Fruit fly (Drosophila melanogaster) whole organism, embryonic: Measurements from ENCODE around the gene SCOT.

Experiments
- Aef1 ChIP-seq: fragments of 200-800 bp; sonication (Bioruptor generic); IDR thresholded peaks from 3 replicates; pipeline ENCODE4 v1.3.6; 2022; ENCODE audit warnings: missing biosample characterization, missing genetic modification characterization
- Blimp-1 ChIP-seq: fragments of 200-800 bp; sonication (Bioruptor generic); optimal IDR thresholded peaks from 3 replicates; lab custom pipeline; 2018; ENCODE audit warnings: missing biosample characterization, missing genetic modification characterization, mild to moderate bottlenecking, moderate library complexity, missing genetic modification reagents
- CG1024 ChIP-seq: fragments of 200-800 bp; sonication (Bioruptor generic); IDR thresholded peaks from 2 replicates; pipeline ENCODE4 v1.3.6; 2022; ENCODE audit warnings: missing biosample characterization, missing genetic modification characterization
- CG11085 ChIP-seq: fragments of 200-800 bp; sonication (Bioruptor generic); IDR thresholded peaks from 2 replicates; pipeline ENCODE4 v1.3.6; 2022; ENCODE audit warnings: missing biosample characterization, missing genetic modification characterization
- CG11504 ChIP-seq: fragments of 200-800 bp; sonication (Bioruptor generic); optimal IDR thresholded peaks from 3 replicates; lab custom pipeline; 2019; ENCODE audit warnings: missing biosample characterization, mild to moderate bottlenecking, missing genetic modification characterization, moderate library complexity
- CG14667 ChIP-seq: fragments of 200-800 bp; sonication (Bioruptor generic); IDR thresholded peaks from 2 replicates; pipeline ENCODE4 v1.3.6; 2022; ENCODE audit warnings: missing biosample characterization, missing genetic modification characterization
- CG15479 ChIP-seq: fragments of 200-800 bp; sonication (Bioruptor generic); optimal IDR thresholded peaks from 3 replicates; lab custom pipeline; 2019; ENCODE audit warnings: missing biosample characterization, mild to moderate bottlenecking, missing genetic modification characterization, moderate library complexity
- CG1647 ChIP-seq: fragments of 200-800 bp; sonication (Bioruptor generic); optimal IDR thresholded peaks from 3 replicates; lab custom pipeline; 2016; ENCODE audit warnings: missing biosample characterization, missing genetic modification characterization
- CG16813 ChIP-seq: fragments of 200-800 bp; sonication (Bioruptor generic); IDR thresholded peaks from 3 replicates; pipeline ENCODE4 v1.3.6; 2022; ENCODE audit warnings: missing biosample characterization, missing genetic modification characterization; ENCODE audit not compliant: partially characterized antibody
- CG18262 ChIP-seq: fragments of 200-800 bp; optimal IDR thresholded peaks from 3 replicates; lab custom pipeline; 2019; ENCODE audit warnings: missing biosample characterization, mild to moderate bottlenecking, missing genetic modification characterization, moderate library complexity
- CG18599 ChIP-seq: fragments of 200-800 bp; sonication (Bioruptor generic); optimal IDR thresholded peaks from 3 replicates; lab custom pipeline; 2017; ENCODE audit warnings: missing biosample characterization, missing genetic modification characterization, mild to moderate bottlenecking, moderate library complexity, missing genetic modification reagents
- CG2712 ChIP-seq: fragments of 200-800 bp; optimal IDR thresholded peaks from 3 replicates; lab custom pipeline; 2019; ENCODE audit warnings: missing biosample characterization, mild to moderate bottlenecking, missing genetic modification characterization, moderate library complexity
- CG30403 ChIP-seq: fragments of 200-800 bp; sonication (Bioruptor generic); optimal IDR thresholded peaks from 3 replicates; lab custom pipeline; 2016; ENCODE audit warnings: missing biosample characterization, missing genetic modification characterization
- CG31388 ChIP-seq: fragments of 200-800 bp; sonication (Bioruptor generic); optimal IDR thresholded peaks from 2 replicates; lab custom pipeline; 2016; ENCODE audit warnings: missing biosample characterization, missing genetic modification characterization
- CG32767 ChIP-seq: fragments of 200-800 bp; sonication (Bioruptor generic); IDR thresholded peaks from 2 replicates; pipeline ENCODE4 v1.3.6; 2022; ENCODE audit warnings: missing biosample characterization, missing genetic modification characterization
- CG43689 ChIP-seq: fragments of 200-800 bp; sonication (Bioruptor generic); IDR thresholded peaks from 2 replicates; pipeline ENCODE4 v1.3.6; 2022; ENCODE audit warnings: missing biosample characterization, missing genetic modification characterization
- CG5953 ChIP-seq: fragments of 200-800 bp; sonication (Bioruptor generic); IDR thresholded peaks from 2 replicates; pipeline ENCODE4 v1.3.6; 2022; ENCODE audit warnings: missing biosample characterization, missing genetic modification characterization
- CG7357 ChIP-seq: fragments of 200-800 bp; sonication (Bioruptor generic); IDR thresholded peaks from 3 replicates; pipeline ENCODE4 v1.3.6; 2022; ENCODE audit warnings: missing biosample characterization, missing genetic modification characterization
- CG7928 ChIP-seq: fragments of 200-800 bp; sonication (Bioruptor generic); optimal IDR thresholded peaks from 2 replicates; lab custom pipeline; 2017; ENCODE audit warnings: missing biosample characterization, mild to moderate bottlenecking, missing genetic modification characterization
- CG8944 ChIP-seq: fragments of 200-800 bp; sonication (Bioruptor generic); optimal IDR thresholded peaks from 3 replicates; lab custom pipeline; 2016; ENCODE audit warnings: missing biosample characterization, missing genetic modification characterization
- CG9727 ChIP-seq: fragments of 200-800 bp; sonication (Bioruptor generic); optimal IDR thresholded peaks from 3 replicates; lab custom pipeline; 2017; ENCODE audit warnings: missing biosample characterization, mild to moderate bottlenecking, missing genetic modification characterization
- Doc2 ChIP-seq: fragments of 200-800 bp; sonication (Bioruptor generic); IDR thresholded peaks from 2 replicates; pipeline ENCODE4 v1.3.6; 2022; ENCODE audit warnings: missing biosample characterization, missing genetic modification characterization
- E2f1 ChIP-seq: fragments of 200-800 bp; sonication (Bioruptor generic); IDR thresholded peaks from 2 replicates; pipeline ENCODE4 v1.3.6; 2022; ENCODE audit warnings: missing biosample characterization, missing genetic modification characterization
- HHEX ChIP-seq: fragments of 200-800 bp; sonication (Bioruptor generic); optimal IDR thresholded peaks from 3 replicates; lab custom pipeline; 2017; ENCODE audit warnings: missing biosample characterization, mild to moderate bottlenecking, missing genetic modification characterization, missing genetic modification reagents
- HLHmδ ChIP-seq: fragments of 200-800 bp; sonication (Bioruptor generic); optimal IDR thresholded peaks from 2 replicates; lab custom pipeline; 2018; ENCODE audit warnings: missing biosample characterization, mild to moderate bottlenecking, missing genetic modification characterization, moderate library complexity
- Mes4 ChIP-seq: fragments of 200-800 bp; sonication (Bioruptor generic); optimal IDR thresholded peaks from 2 replicates; lab custom pipeline; 2016; ENCODE audit warnings: missing biosample characterization, missing genetic modification characterization
- Opbp ChIP-seq: fragments of 200-800 bp; sonication (Bioruptor generic); IDR thresholded peaks from 3 replicates; pipeline ENCODE4 v1.3.6; 2022; ENCODE audit warnings: missing biosample characterization, missing genetic modification characterization; ENCODE audit not compliant: partially characterized antibody
- Taf1 ChIP-seq: fragments of 200-800 bp; sonication (Bioruptor generic); IDR thresholded peaks from 2 replicates; pipeline ENCODE4 v1.3.6; 2022; ENCODE audit warnings: missing biosample characterization, missing genetic modification characterization
- amos ChIP-seq: fragments of 200-800 bp; sonication (Bioruptor generic); IDR thresholded peaks from 2 replicates; pipeline ENCODE4 v1.3.6; 2022; ENCODE audit warnings: missing biosample characterization, missing genetic modification characterization; ENCODE audit not compliant: partially characterized antibody
- crp ChIP-seq, 2 experiments: fragments of 200-800 bp; sonication (Bioruptor generic); optimal IDR thresholded peaks; 2 replicates in 1 of 2; 3 replicates in 1 of 2; lab custom pipeline; 2017; ENCODE audit warnings: missing biosample characterization in 2 of 2, missing genetic modification characterization in 2 of 2, mild to moderate bottlenecking in 1 of 2, moderate library complexity in 1 of 2
- cwo ChIP-seq: fragments of 200-800 bp; sonication (Bioruptor generic); optimal IDR thresholded peaks from 3 replicates; lab custom pipeline; 2017; ENCODE audit warnings: missing biosample characterization, missing genetic modification characterization, mild to moderate bottlenecking, moderate library complexity, missing genetic modification reagents
- da ChIP-seq: fragments of 200-800 bp; sonication (Bioruptor generic); optimal IDR thresholded peaks from 2 replicates; lab custom pipeline; 2016; ENCODE audit warnings: missing biosample characterization, missing genetic modification characterization
- ewg ChIP-seq: fragments of 200-800 bp; sonication (Bioruptor generic); optimal IDR thresholded peaks from 3 replicates; lab custom pipeline; 2017; ENCODE audit warnings: mild to moderate bottlenecking, missing biosample characterization, missing genetic modification reagents, missing genetic modification characterization
- gro ChIP-seq: fragments of 200-800 bp; sonication (Bioruptor generic); optimal IDR thresholded peaks from 2 replicates; lab custom pipeline; 2016; ENCODE audit warnings: missing biosample characterization, missing genetic modification characterization
- lilli ChIP-seq: fragments of 200-800 bp; sonication (Bioruptor generic); optimal IDR thresholded peaks from 3 replicates; lab custom pipeline; 2016; ENCODE audit warnings: missing biosample characterization, missing genetic modification characterization
- mam ChIP-seq: fragments of 200-800 bp; sonication (Bioruptor generic); optimal IDR thresholded peaks from 3 replicates; lab custom pipeline; 2016; ENCODE audit warnings: missing biosample characterization, missing genetic modification characterization
- p53 ChIP-seq: fragments of 200-800 bp; sonication (Bioruptor generic); optimal IDR thresholded peaks from 2 replicates; lab custom pipeline; 2016; ENCODE audit warnings: missing biosample characterization, missing genetic modification characterization
- pan ChIP-seq, 4 experiments: fragments of >200 bp in 3 of 4; fragments of 200-800 bp in 1 of 4; sonication (Bioruptor generic) in 1 of 4; optimal IDR thresholded peaks in 3 of 4; IDR thresholded peaks in 1 of 4; 2 replicates each; pipeline versions ENCODE4 v1.3.6 to Lab custom; 2017 to 2022; ENCODE audit warnings: missing biosample characterization in 2 of 4, missing genetic modification characterization in 2 of 4, mixed read lengths in 1 of 4
- peb ChIP-seq: fragments of 200-800 bp; sonication (Bioruptor generic); IDR thresholded peaks from 2 replicates; pipeline ENCODE4 v1.3.6; 2022; ENCODE audit warnings: missing biosample characterization, missing genetic modification characterization
- ro ChIP-seq: fragments of 200-800 bp; sonication (Bioruptor generic); IDR thresholded peaks from 2 replicates; pipeline ENCODE4 v1.3.6; 2022; ENCODE audit warnings: missing biosample characterization, missing genetic modification characterization
- sc ChIP-seq, 3 experiments: fragments of >200 bp in 2 of 3; fragments of 200-800 bp in 1 of 3; sonication (Bioruptor generic) in 1 of 3; optimal IDR thresholded peaks; 2 replicates in 2 of 3; 3 replicates in 1 of 3; lab custom pipeline; 2017; ENCODE audit warnings: mild to moderate bottlenecking in 1 of 3, missing biosample characterization in 1 of 3, missing genetic modification characterization in 1 of 3, missing genetic modification reagents in 1 of 3
- sr ChIP-seq: fragments of 200-800 bp; sonication (Bioruptor generic); IDR thresholded peaks from 3 replicates; pipeline ENCODE4 v1.3.6; 2022; ENCODE audit warnings: missing biosample characterization, missing genetic modification characterization
- trem ChIP-seq: fragments of 200-800 bp; optimal IDR thresholded peaks from 3 replicates; lab custom pipeline; 2019; ENCODE audit warnings: missing biosample characterization, mild to moderate bottlenecking, missing genetic modification characterization, moderate library complexity
- tup ChIP-seq: fragments of 200-800 bp; sonication (Bioruptor generic); optimal IDR thresholded peaks from 2 replicates; lab custom pipeline; 2016; ENCODE audit warnings: missing biosample characterization, mild to moderate bottlenecking, missing genetic modification characterization, moderate library complexity
- tx ChIP-seq: fragments of 200-800 bp; sonication (Bioruptor generic); optimal IDR thresholded peaks from 2 replicates; lab custom pipeline; 2016; ENCODE audit warnings: missing biosample characterization, missing genetic modification characterization
- unc-4 ChIP-seq: fragments of 200-800 bp; sonication (Bioruptor generic); IDR thresholded peaks from 2 replicates; pipeline ENCODE4 v1.3.6; 2022; ENCODE audit warnings: missing biosample characterization, missing genetic modification characterization; ENCODE audit not compliant: partially characterized antibody

The SCOT gene

dm6 chr3L:1940843-1941418 lies 22.0 kb upstream of the SCOT start, which contains the start of gene Mfap1 (continued):
- peak; percentile 10 for TF ChIP-seq CG31388 (GFP tag; lab: Kevin White, UChicago)
- TF ChIP-seq amos (GFP tag; lab: Robert Waterston, UW): peak; percentile 87
- TF ChIP-seq pan (optimal IDR thresholded peaks at IDR 0.05; lab: Kevin White, UChicago): no peak
- no peak for TF ChIP-seq pan (GFP tag; optimal IDR thresholded peaks at IDR 0.05 in 1 of 2, IDR thresholded peaks at IDR 0.05 in 1 of 2)
- TF ChIP-seq sr (GFP tag; lab: Robert Waterston, UW): no peak
- TF ChIP-seq peb (GFP tag; lab: Robert Waterston, UW): no peak
- TF ChIP-seq unc-4 (GFP tag; lab: Robert Waterston, UW): peak; percentile 77
- peak; percentile 73 for TF ChIP-seq CG16813 (GFP tag; lab: Robert Waterston, UW)
- TF ChIP-seq HLHmδ: no peak
- TF ChIP-seq CG8944: no peak
- no peak for TF ChIP-seq CG43689 (GFP tag; lab: Robert Waterston, UW)
- peak; percentile 83 for TF ChIP-seq Opbp (GFP tag; lab: Robert Waterston, UW)
- no peak for TF ChIP-seq HHEX (GFP tag; lab: Kevin White, UChicago)
- peak; percentile 18 for TF ChIP-seq lilli
- no peak for TF ChIP-seq CG7357
- TF ChIP-seq Doc2 (GFP tag; lab: Robert Waterston, UW): no peak
- TF ChIP-seq CG15479 (GFP tag; lab: Kevin White, UChicago): no peak
- TF ChIP-seq Aef1: no peak
- TF ChIP-seq da (GFP tag; lab: Kevin White, UChicago): no peak

- no peak for TF ChIP-seq CG14667 (GFP tag; lab: Robert Waterston, UW)
- TF ChIP-seq trem (tag; lab: Kevin White, UChicago): peak; percentile 79
- no peak for TF ChIP-seq CG11504 (tag; lab: Kevin White, UChicago)
- TF ChIP-seq CG7928 (GFP tag; lab: Kevin White, UChicago): no peak
- peak; percentile 27; the same call in 1 of the 2 replicates for TF ChIP-seq E2f1 (GFP tag; lab: Robert Waterston, UW)
- peak; percentile 86 for TF ChIP-seq ewg (GFP tag; lab: Kevin White, UChicago)
- TF ChIP-seq CG9727 (GFP tag; lab: Kevin White, UChicago): peak; percentile 30
- no peak for TF ChIP-seq tup (GFP tag; lab: Kevin White, UChicago)
- TF ChIP-seq CG11085 (GFP tag; lab: Robert Waterston, UW): no peak
- peak; percentile 91 for TF ChIP-seq Blimp-1 (GFP tag; lab: Kevin White, UChicago)
- TF ChIP-seq gro (GFP tag; lab: Kevin White, UChicago): no peak
- peak; percentile 2 for TF ChIP-seq tx (GFP tag; lab: Kevin White, UChicago)
- TF ChIP-seq crp (GFP tag; optimal IDR thresholded peaks at IDR 0.05; lab: Kevin White, UChicago): peak in 1 of 2 experiments; percentile 32
- no peak for TF ChIP-seq ro (GFP tag; lab: Robert Waterston, UW)
- no peak for TF ChIP-seq Taf1 (GFP tag; lab: Robert Waterston, UW)
- 0 out of 2 replicates have a peak, but pooled peaks have one; percentile 20 for TF ChIP-seq CG32767
- TF ChIP-seq Opbp (GFP tag; lab: Robert Waterston, UW): peak; percentile 78; the same call in 2 of the 3 replicates
- TF ChIP-seq p53 (GFP tag; lab: Kevin White, UChicago): no peak
- TF ChIP-seq CG5953: no peak
- TF ChIP-seq cwo (GFP tag; lab: Kevin White, UChicago): no peak
- no peak for TF ChIP-seq CG18262 (tag; lab: Kevin White, UChicago)
- TF ChIP-seq sc (optimal IDR thresholded peaks at IDR 0.05; lab: Kevin White, UChicago): no peak
- TF ChIP-seq sc (GFP tag; optimal IDR thresholded peaks at IDR 0.05; lab: Kevin White, UChicago): no peak
- no peak for TF ChIP-seq CG1024 (GFP tag; lab: Robert Waterston, UW)
- no peak for TF ChIP-seq mam
- no peak for TF ChIP-seq CG18599
- TF ChIP-seq CG30403: no peak
- TF ChIP-seq Mes4: no peak
- no peak for TF ChIP-seq CG2712 (tag; lab: Kevin White, UChicago)
- no peak for TF ChIP-seq pan (optimal IDR thresholded peaks at IDR 0.05; lab: Kevin White, UChicago)
- no peak for TF ChIP-seq pan (GFP tag; optimal IDR thresholded peaks at IDR 0.05 in 1 of 2, IDR thresholded peaks at IDR 0.05 in 1 of 2)
- no peak for TF ChIP-seq CG1647 (GFP tag; lab: Kevin White, UChicago)
These were observed 15.3 kb upstream of the SCOT start, which contains the start of the genes mu2 and Cnb for dm6 chr3L:1947463-1948126. Gene mu2 (minus strand): TSS chr3L:1947475. Gene Cnb (plus strand): TSS chr3L:1947565.
